Worm (Caenorhabditis elegans) whole organism, young adult: Measurements from ENCODE around the gene ant-1.3.

Experiments
- F22D6.2 ChIP-seq: sonication (generic microtip); optimal IDR thresholded peaks from 2 replicates; lab custom pipeline; 2016; ENCODE audit warnings: mild to moderate bottlenecking, missing genetic modification characterization, missing compliant biosample characterization
- ccch-3 ChIP-seq: fragments of 200-800 bp; sonication (Bioruptor generic); optimal IDR thresholded peaks from 2 replicates; lab custom pipeline; 2018; ENCODE audit warnings: mild to moderate bottlenecking, missing genetic modification characterization, missing compliant biosample characterization

DNA sequence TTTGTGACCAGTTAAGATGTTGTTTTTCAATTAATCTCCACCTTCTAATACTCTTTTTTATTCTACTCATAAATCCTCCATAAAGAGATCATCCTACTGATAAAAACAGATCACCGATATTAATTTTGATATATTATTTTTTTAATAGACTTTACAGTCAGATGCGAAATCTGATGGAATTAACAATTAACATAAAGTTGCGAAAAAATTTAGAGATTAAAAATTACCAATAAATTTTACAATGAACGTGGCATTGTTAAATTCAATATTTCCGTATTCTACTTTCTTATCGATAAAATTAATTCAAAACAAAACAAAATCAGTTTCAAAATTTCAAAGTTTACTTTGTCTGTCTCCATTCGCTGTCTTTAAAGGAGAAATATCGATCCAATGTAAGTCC, 3.7 kb upstream of the ant-1.3 start, which contains the start of gene K01H12.4:
- TF ChIP-seq ccch-3: no peak
- no peak for TF ChIP-seq F22D6.2 (tag; lab: Kevin White, UChicago)
